Fruit fly (Drosophila melanogaster): ENCODE data around the gene Tsp66E.

The Tsp66E gene

DNA sequence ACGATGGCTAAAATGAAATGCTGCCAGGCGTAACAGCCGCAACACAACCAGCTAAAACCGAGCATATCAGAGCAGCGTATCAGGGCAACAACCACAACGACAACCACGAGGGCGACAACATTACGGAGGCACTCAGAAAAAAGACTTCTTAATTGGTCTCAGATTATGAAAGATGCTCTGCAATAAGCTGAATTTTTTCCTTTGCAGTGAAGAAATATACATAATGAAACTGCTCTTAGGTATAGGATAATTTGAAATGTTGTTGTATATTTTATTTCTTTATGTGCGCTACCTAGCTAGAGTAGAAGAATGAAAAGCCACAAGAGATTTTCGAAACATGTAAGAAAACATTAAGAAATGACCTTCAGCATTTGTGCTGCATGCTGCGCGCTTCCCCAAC lies 17.2 kb downstream of the Tsp66E start (continued):
- TF ChIP-seq Deaf1 (tag; optimal IDR thresholded peaks at IDR 0.05) (no peak), CG2875 (GFP tag; optimal IDR thresholded peaks at IDR 0.05) (no peak)

DNA sequence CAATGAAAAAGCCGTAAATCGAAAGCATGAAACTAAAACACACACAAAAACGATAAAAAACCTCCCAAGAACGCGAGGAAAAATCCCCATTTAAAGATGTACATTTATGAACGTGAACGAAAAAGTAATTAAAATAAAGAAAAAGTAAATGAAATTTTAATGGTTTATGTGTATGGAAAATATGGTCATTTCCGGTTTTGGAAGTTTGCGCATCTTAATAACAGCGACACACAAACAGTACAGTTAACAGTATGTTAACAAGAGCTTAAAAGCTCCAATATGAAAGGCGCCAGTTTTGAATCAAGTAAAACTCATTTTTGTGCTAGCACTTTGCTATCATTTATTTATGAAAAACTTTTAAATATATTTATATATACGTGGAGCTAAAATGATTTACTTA lies 19.6 kb downstream of the Tsp66E start:
- TF ChIP-seq CkIIα-i1 (GFP tag; IDR thresholded peaks at IDR 0.05) (no peak), Usf (GFP tag; optimal IDR thresholded peaks at IDR 0.05) (no peak), CG17385 (GFP tag; optimal IDR thresholded peaks at IDR 0.05) (peak; percentile 29), CG15269 (tag; optimal IDR thresholded peaks at IDR 0.05) (peak; percentile 13), ssp (GFP tag; IDR thresholded peaks at IDR 0.05) (no peak), CG6813 (GFP tag; optimal IDR thresholded peaks at IDR 0.05) (peak; percentile 13), CG1602 (GFP tag; optimal IDR thresholded peaks at IDR 0.05) (no peak), NK7.1 (GFP tag; optimal IDR thresholded peaks at IDR 0.05) (no peak), CG17568 (GFP tag; optimal IDR thresholded peaks at IDR 0.05) (peak; percentile 54), CG12155 (GFP tag; optimal IDR thresholded peaks at IDR 0.05) (no peak), ind (GFP tag; optimal IDR thresholded peaks at IDR 0.05) (no peak), CG2875 (GFP tag; optimal IDR thresholded peaks at IDR 0.05) (no peak), Dp (GFP tag; optimal IDR thresholded peaks at IDR 0.05) (peak; percentile 66), CG31441 (GFP tag; IDR thresholded peaks at IDR 0.05) (peak; percentile 38; the same call in 1 of the 2 replicates), Awh (GFP tag; IDR thresholded peaks at IDR 0.05) (no peak), CG9609 (GFP tag; optimal IDR thresholded peaks at IDR 0.05) (no peak), sd (tag; optimal IDR thresholded peaks at IDR 0.05) (no peak), Hr51 (GFP tag; optimal IDR thresholded peaks at IDR 0.05) (no peak), Pdp1 (GFP tag; optimal IDR thresholded peaks at IDR 0.05) (no peak), Fer1 (GFP tag; optimal IDR thresholded peaks at IDR 0.05) (peak; percentile 44), CG18599 (GFP tag; optimal IDR thresholded peaks at IDR 0.05) (no peak), CG4617 (GFP tag; optimal IDR thresholded peaks at IDR 0.05; ENCODE audit: borderline replicate concordance) (no peak), tx (GFP tag; optimal IDR thresholded peaks at IDR 0.05) (no peak), CG7271 (tag; optimal IDR thresholded peaks at IDR 0.05) (no peak), lola (GFP tag; optimal IDR thresholded peaks at IDR 0.05) (no peak), stc (GFP tag; IDR thresholded peaks at IDR 0.05) (peak; percentile 20; the same call in 1 of the 2 replicates), CG14965 (GFP tag; optimal IDR thresholded peaks at IDR 0.05; ENCODE audit: borderline replicate concordance) (no peak), pzg (GFP tag; optimal IDR thresholded peaks at IDR 0.05) (no peak), Six4 (GFP tag; optimal IDR thresholded peaks at IDR 0.05) (no peak), BtbVII (GFP tag; optimal IDR thresholded peaks at IDR 0.05) (peak; percentile 36), odd (GFP tag; optimal IDR thresholded peaks at IDR 0.05) (peak; percentile 40), CG13123 (GFP tag; optimal IDR thresholded peaks at IDR 0.05) (no peak), Ets97D (GFP tag; optimal IDR thresholded peaks at IDR 0.05) (peak; percentile 89), Eip74EF (GFP tag; optimal IDR thresholded peaks at IDR 0.05) (no peak), peb (GFP tag; IDR thresholded peaks at IDR 0.05) (no peak), NC2α (GFP tag; optimal IDR thresholded peaks at IDR 0.05) (no peak), vfl (GFP tag; optimal IDR thresholded peaks at IDR 0.05) (no peak), CHES-1-like (GFP tag; optimal IDR thresholded peaks at IDR 0.05) (no peak), PHDP (tag; optimal IDR thresholded peaks at IDR 0.05) (peak; percentile 38), gt (GFP tag; IDR thresholded peaks at IDR 0.05) (no peak), CG7786 (GFP tag; optimal IDR thresholded peaks at IDR 0.05) (no peak), Camta (GFP tag; optimal IDR thresholded peaks at IDR 0.05) (no peak), Fer3 (tag; optimal IDR thresholded peaks at IDR 0.05) (no peak), Spps (tag; optimal IDR thresholded peaks at IDR 0.05) (no peak), Hmx (GFP tag; optimal IDR thresholded peaks at IDR 0.05) (no peak), CG7839 (tag; optimal IDR thresholded peaks at IDR 0.05) (no peak), Lim3 (GFP tag; IDR thresholded peaks at IDR 0.05) (no peak), emc (GFP tag; optimal IDR thresholded peaks at IDR 0.05) (no peak)
